Worm (Caenorhabditis elegans) whole organism, L3 larva: ENCODE data around the gene srx-97.

Experiments
- ceh-82 ChIP-seq: fragments of 150-350 bp; optimal IDR thresholded peaks from 2 replicates; lab custom pipeline; 2014; ENCODE audit warnings: missing biosample characterization, missing genetic modification characterization
- egl-27 ChIP-seq: sonication (generic microtip); optimal IDR thresholded peaks from 4 replicates; lab custom pipeline; 2017; ENCODE audit warnings: missing biosample characterization, missing genetic modification reagents, missing genetic modification characterization
- fkh-10 ChIP-seq: sonication (generic microtip); optimal IDR thresholded peaks from 2 replicates; lab custom pipeline; 2017; ENCODE audit warnings: missing biosample characterization, missing genetic modification reagents, missing genetic modification characterization
- fos-1 ChIP-seq: fragments of 150-350 bp; optimal IDR thresholded peaks from 2 replicates; lab custom pipeline; 2014; ENCODE audit warnings: missing biosample characterization, missing genetic modification characterization
- lin-39 ChIP-seq: fragments of 150-350 bp; optimal IDR thresholded peaks from 2 replicates; lab custom pipeline; 2018; ENCODE audit warnings: missing biosample characterization, missing genetic modification reagents, missing genetic modification characterization
- mdl-1 ChIP-seq: fragments of 150-350 bp; optimal IDR thresholded peaks from 2 replicates; lab custom pipeline; 2014; ENCODE audit warnings: missing biosample characterization, missing genetic modification characterization
- nfya-1 ChIP-seq: sonication (generic microtip); optimal IDR thresholded peaks from 2 replicates; lab custom pipeline; 2017; ENCODE audit warnings: missing genetic modification characterization, mild to moderate bottlenecking, missing compliant biosample characterization, antibody characterized with exemption, moderate library complexity; ENCODE audit not compliant: insufficient read depth
- nhr-76 ChIP-seq: fragments of 150-350 bp; sonication (generic microtip); optimal IDR thresholded peaks from 5 replicates; lab custom pipeline; 2014; ENCODE audit warnings: missing biosample characterization, missing genetic modification characterization
- pqm-1 ChIP-seq: fragments of 150-350 bp; optimal IDR thresholded peaks from 2 replicates; lab custom pipeline; 2017; ENCODE audit warnings: missing biosample characterization, missing genetic modification characterization, inconsistent platforms
- snpc-4 ChIP-seq: fragments of 150-350 bp; optimal IDR thresholded peaks from 2 replicates; lab custom pipeline; 2014; ENCODE audit warnings: missing biosample characterization, missing genetic modification characterization
- unc-39 ChIP-seq: sonication (generic microtip); optimal IDR thresholded peaks from 4 replicates; lab custom pipeline; 2017; ENCODE audit warnings: missing biosample characterization, missing genetic modification characterization
- unc-62 ChIP-seq: fragments of 150-350 bp; sonication (generic microtip); optimal IDR thresholded peaks from 4 replicates; lab custom pipeline; 2014; ENCODE audit warnings: missing biosample characterization, missing genetic modification reagents, missing genetic modification characterization

DNA sequence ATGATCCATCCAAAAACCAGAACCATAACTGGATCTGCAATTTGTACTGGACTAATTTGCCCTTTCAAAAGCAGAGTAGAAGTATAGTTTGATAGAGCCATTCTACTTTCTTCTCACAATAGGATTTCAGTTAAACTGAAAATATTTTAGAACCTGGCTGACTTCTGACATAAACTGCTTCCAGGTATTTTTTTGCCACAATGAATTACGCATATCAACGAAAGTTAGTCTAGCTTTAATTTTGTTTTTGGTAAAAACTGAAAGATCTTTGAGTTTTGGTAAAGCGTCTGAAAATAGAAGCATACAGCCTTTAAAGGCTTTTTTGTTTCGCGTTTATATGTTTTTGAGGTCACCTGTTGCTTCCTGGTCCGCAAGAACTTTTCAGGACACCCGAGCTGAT, 21.4 kb upstream of the srx-97 start, which contains the start of gene srx-101:
- TF ChIP-seq pqm-1 (tag; lab: Kevin White, UChicago) (no peak), unc-62 (GFP tag; lab: Kevin White, UChicago) (no peak), snpc-4 (tag; lab: Kevin White, UChicago) (no peak), nhr-76 (tag; lab: Kevin White, UChicago) (no peak), lin-39 (tag; lab: Kevin White, UChicago) (no peak), unc-39 (tag; lab: Kevin White, UChicago) (no peak), fkh-10 (no peak), mdl-1 (no peak), ceh-82 (no peak), nfya-1 (tag; lab: Kevin White, UChicago) (no peak), fos-1 (tag; lab: Kevin White, UChicago) (no peak), egl-27 (tag; lab: Kevin White, UChicago) (no peak)
